Worm (Caenorhabditis elegans): Measurements from ENCODE around the gene famh-136.

Gene famh-136

DNA sequence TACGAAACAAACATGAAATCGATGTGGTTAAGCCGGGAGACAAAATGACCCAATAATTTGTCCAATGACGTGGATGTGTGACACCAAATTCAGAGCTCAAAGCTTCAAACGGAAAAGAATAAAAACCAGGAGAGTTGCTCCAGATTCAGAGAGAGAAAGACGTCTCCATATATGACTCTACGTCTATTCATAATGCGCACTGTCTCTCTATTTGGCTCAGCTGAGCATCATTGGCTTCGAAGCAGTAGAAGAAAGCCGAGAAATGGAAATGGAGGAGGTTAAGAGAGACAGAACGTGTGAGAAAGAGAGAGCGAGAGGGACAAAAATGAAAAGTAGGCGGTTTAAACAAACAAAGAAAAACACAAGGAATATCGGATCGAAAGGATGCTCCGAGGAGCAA, 1.2 kb upstream of the famh-136 start:
- TF ChIP-seq cebp-1 (GFP tag; IDR thresholded peaks at IDR 0.05) (no peak), cebp-1 (tag; optimal IDR thresholded peaks at IDR 0.05) (peak; percentile 70), ztf-28 (GFP tag; IDR thresholded peaks at IDR 0.05) (no peak)

ce11 chrIII:8888956-8889355, 1.4 kb downstream of the famh-136 start, which contains the start of gene ZK637.14:
TSS of gene ZK637.14 (minus strand) at chrIII:8889156.
- TF ChIP-seq attf-5 (GFP tag; optimal IDR thresholded peaks at IDR 0.05) = peak; percentile 65
- no peak for TF ChIP-seq F22D6.2 (tag; optimal IDR thresholded peaks at IDR 0.05)
- TF ChIP-seq ztf-18 (tag; optimal IDR thresholded peaks at IDR 0.05) = peak; percentile 70
- no peak for TF ChIP-seq pha-4 (tag; optimal IDR thresholded peaks at IDR 0.05)
- TF ChIP-seq nhr-80 (tag; optimal IDR thresholded peaks at IDR 0.05) = peak; percentile 20
- no peak for TF ChIP-seq C06A6.2 (GFP tag; conservative IDR thresholded peaks at IDR 0.05)
- peak; percentile 1 for TF ChIP-seq lin-40 (tag; optimal IDR thresholded peaks at IDR 0.05)
- TF ChIP-seq egl-44 (GFP tag; IDR thresholded peaks at IDR 0.05) = no peak
- peak in 1 of 3 experiments; percentile 8 for TF ChIP-seq lin-35 (GFP tag; optimal IDR thresholded peaks at IDR 0.05)
- peak; percentile 14 for TF ChIP-seq lin-54 (GFP tag; optimal IDR thresholded peaks at IDR 0.05)
- peak; percentile 11 for TF ChIP-seq tbp1 (GFP tag; optimal IDR thresholded peaks at IDR 0.05)
- no peak for TF ChIP-seq ccch-3 (GFP tag; optimal IDR thresholded peaks at IDR 0.05)
- no peak for TF ChIP-seq rec-8 (tag; optimal IDR thresholded peaks at IDR 0.05)
- TF ChIP-seq cebp-1 (GFP tag; IDR thresholded peaks at IDR 0.05) = no peak
- peak; percentile 66 for TF ChIP-seq cebp-1 (tag; optimal IDR thresholded peaks at IDR 0.05)

ce11 chrIII:8889931-8890330, 2.4 kb downstream of the famh-136 start, which contains the start of gene lnkn-1:
TSS of gene lnkn-1 (plus strand) at chrIII:8890231.
- TF ChIP-seq ceh-79 (tag; optimal IDR thresholded peaks at IDR 0.05) (no peak), nhr-27 (tag; optimal IDR thresholded peaks at IDR 0.05) (no peak), madf-8 (GFP tag; conservative IDR thresholded peaks at IDR 0.05) (no peak), F37B4.10 (GFP tag; IDR thresholded peaks at IDR 0.05) (no peak), D2030.7 (GFP tag; IDR thresholded peaks at IDR 0.05) (no peak), hsf-1 (GFP tag; IDR thresholded peaks at IDR 0.05) (no peak), lin-54 (GFP tag; optimal IDR thresholded peaks at IDR 0.05) (no peak), die-1 (tag; optimal IDR thresholded peaks at IDR 0.05) (no peak), repo-1 (tag; optimal IDR thresholded peaks at IDR 0.05) (no peak), ets-4 (GFP tag; optimal IDR thresholded peaks at IDR 0.05) (no peak)

- TF ChIP-seq ztf-28 (GFP tag; IDR thresholded peaks at IDR 0.05) = no peak
- TF ChIP-seq lin-26 (GFP tag; IDR thresholded peaks at IDR 0.05) = no peak
- no peak for TF ChIP-seq ztf-6 (GFP tag; IDR thresholded peaks at IDR 0.05)
- no peak for TF ChIP-seq egl-18 (GFP tag; IDR thresholded peaks at IDR 0.05)
- TF ChIP-seq ztf-26 (tag; optimal IDR thresholded peaks at IDR 0.05) = no peak
- no peak for TF ChIP-seq atf-7 (tag; optimal IDR thresholded peaks at IDR 0.05)
- no peak for TF ChIP-seq somi-1 (GFP tag; optimal IDR thresholded peaks at IDR 0.05)
- TF ChIP-seq Y53G8AR.9 (GFP tag; conservative IDR thresholded peaks at IDR 0.05) = no peak
- TF ChIP-seq lsl-1 (GFP tag; optimal IDR thresholded peaks at IDR 0.05) = no peak
These were observed 5.9 kb downstream of the famh-136 start, which contains the start of gene ZK637.4 for ce11 chrIII:8893464-8893863. TSS of gene ZK637.4 (plus strand) at chrIII:8893764.

ce11 chrIII:8894782-8895181, 7.2 kb downstream of the famh-136 start, which contains the start of gene asna-1:
TSS of gene asna-1 (plus strand) at chrIII:8895082.
- TF ChIP-seq F52B5.7 (tag; optimal IDR thresholded peaks at IDR 0.05) = no peak
- TF ChIP-seq zim-3 (tag; optimal IDR thresholded peaks at IDR 0.05) = no peak
- TF ChIP-seq B0035.1 (tag; optimal IDR thresholded peaks at IDR 0.05) = no peak
- TF ChIP-seq ceh-27 (GFP tag; optimal IDR thresholded peaks at IDR 0.05) = no peak
- no peak for TF ChIP-seq madf-8 (GFP tag; conservative IDR thresholded peaks at IDR 0.05)
- TF ChIP-seq xnd-1 (tag; optimal IDR thresholded peaks at IDR 0.05) = no peak

Data from whole organism, young adult.